Worm (Caenorhabditis elegans) whole organism, young adult: ENCODE measurements around the gene srv-32.

Experiments
- B0261.1 ChIP-seq: sonication (generic microtip); optimal IDR thresholded peaks from 2 replicates; lab custom pipeline; 2016; ENCODE audit warnings: mild to moderate bottlenecking, missing genetic modification characterization, moderate library complexity, missing compliant biosample characterization
- B0336.3 ChIP-seq: fragments of 200-800 bp; sonication (Bioruptor generic); IDR thresholded peaks from 2 replicates; pipeline ENCODE4 v1.3.6; 2022; ENCODE audit warnings: missing genetic modification characterization, missing compliant biosample characterization
- F39B2.1 ChIP-seq: fragments of 200-800 bp; sonication (Bioruptor generic); IDR thresholded peaks from 2 replicates; pipeline ENCODE4 v1.3.6; 2022; ENCODE audit warnings: missing genetic modification reagents, missing genetic modification characterization, missing compliant biosample characterization
- F49E8.2 ChIP-seq: sonication (generic microtip); optimal IDR thresholded peaks from 3 replicates; lab custom pipeline; 2017; ENCODE audit warnings: missing genetic modification characterization, mild to moderate bottlenecking, missing compliant biosample characterization, antibody characterized with exemption, moderate library complexity; ENCODE audit not compliant: insufficient read depth
- K11D2.4 ChIP-seq: fragments of 200-800 bp; sonication (Bioruptor generic); IDR thresholded peaks from 2 replicates; pipeline ENCODE4 v1.3.6; 2022; ENCODE audit warnings: missing genetic modification reagents, missing genetic modification characterization, missing compliant biosample characterization
- T07F8.4 ChIP-seq: sonication (generic microtip); optimal IDR thresholded peaks from 2 replicates; lab custom pipeline; 2016; ENCODE audit warnings: mild to moderate bottlenecking, missing genetic modification characterization, moderate library complexity, missing compliant biosample characterization
- T26A5.8 ChIP-seq: sonication (generic microtip); optimal IDR thresholded peaks from 2 replicates; lab custom pipeline; 2016; ENCODE audit warnings: missing genetic modification characterization, missing compliant biosample characterization
- Y53G8AR.9 ChIP-seq: fragments of 200-800 bp; sonication (Bioruptor generic); conservative IDR thresholded peaks from 2 replicates; pipeline ENCODE4 v1.3.6; 2022; ENCODE audit warnings: missing genetic modification reagents, missing genetic modification characterization, missing compliant biosample characterization
- ZK185.1 ChIP-seq: sonication (generic microtip); optimal IDR thresholded peaks from 2 replicates; lab custom pipeline; 2016; ENCODE audit warnings: mild to moderate bottlenecking, missing genetic modification characterization, missing compliant biosample characterization; ENCODE audit not compliant: poor library complexity, severe bottlenecking
- akir-1 ChIP-seq: fragments of 200-800 bp; sonication (Bioruptor generic); optimal IDR thresholded peaks from 2 replicates; lab custom pipeline; 2018; ENCODE audit warnings: mild to moderate bottlenecking, missing genetic modification characterization, moderate library complexity, missing compliant biosample characterization
- atf-7 ChIP-seq: sonication (generic microtip); optimal IDR thresholded peaks from 2 replicates; lab custom pipeline; 2017; ENCODE audit warnings: mild to moderate bottlenecking, missing genetic modification characterization, missing compliant biosample characterization
- bed-2 ChIP-seq: fragments of 200-800 bp; sonication (Bioruptor generic); IDR thresholded peaks from 2 replicates; pipeline ENCODE4 v1.3.6; 2022; ENCODE audit warnings: missing genetic modification reagents, missing genetic modification characterization, missing compliant biosample characterization
- cebp-1 ChIP-seq, 2 experiments: fragments of 200-800 bp in 1 of 2; sonication (Bioruptor generic) in 1 of 2; sonication (generic microtip) in 1 of 2; IDR thresholded peaks in 1 of 2; optimal IDR thresholded peaks in 1 of 2; 2 replicates each; pipeline versions ENCODE4 v1.3.6 to Lab custom; 2017 to 2022; ENCODE audit warnings: missing compliant biosample characterization in 2 of 2, missing genetic modification characterization in 2 of 2, mild to moderate bottlenecking in 1 of 2, missing genetic modification reagents in 1 of 2, moderate library complexity in 1 of 2
- cebp-2 ChIP-seq: fragments of 200-800 bp; sonication (Bioruptor generic); IDR thresholded peaks from 2 replicates; pipeline ENCODE4 v1.3.6; 2022; ENCODE audit warnings: missing genetic modification characterization, missing compliant biosample characterization
- ceh-27 ChIP-seq: fragments of 200-800 bp; sonication (Bioruptor generic); optimal IDR thresholded peaks from 2 replicates; lab custom pipeline; 2018; ENCODE audit warnings: mild to moderate bottlenecking, missing genetic modification characterization, moderate library complexity, missing compliant biosample characterization
- ceh-58 ChIP-seq: fragments of 200-800 bp; sonication (Bioruptor generic); IDR thresholded peaks from 2 replicates; pipeline ENCODE4 v1.3.6; 2022; ENCODE audit warnings: missing genetic modification characterization, missing compliant biosample characterization
- dox-1 ChIP-seq: fragments of 200-800 bp; sonication (Bioruptor generic); IDR thresholded peaks from 2 replicates; pipeline ENCODE4 v1.3.6; 2022; ENCODE audit warnings: missing genetic modification reagents, missing genetic modification characterization, missing compliant biosample characterization
- dpl-1 ChIP-seq: fragments of 150-350 bp; optimal IDR thresholded peaks from 2 replicates; lab custom pipeline; 2014; ENCODE audit warnings: missing biosample characterization, missing genetic modification reagents, missing genetic modification characterization
- ekl-4 ChIP-seq: fragments of 200-800 bp; sonication (Bioruptor generic); IDR thresholded peaks from 2 replicates; pipeline ENCODE4 v1.3.6; 2022; ENCODE audit warnings: missing genetic modification reagents, missing genetic modification characterization, missing compliant biosample characterization
- him-1 ChIP-seq: sonication (generic microtip); optimal IDR thresholded peaks from 2 replicates; lab custom pipeline; 2016; ENCODE audit warnings: missing genotype, missing genetic modification reagents, missing genetic modification characterization, missing compliant biosample characterization
- hlh-12 ChIP-seq: sonication (generic microtip); optimal IDR thresholded peaks from 2 replicates; lab custom pipeline; 2016; ENCODE audit warnings: missing genetic modification characterization, missing compliant biosample characterization
- hlh-26 ChIP-seq: fragments of 200-800 bp; sonication (Bioruptor generic); conservative IDR thresholded peaks from 2 replicates; pipeline ENCODE4 v1.3.6; 2022; ENCODE audit warnings: missing genetic modification reagents, missing genetic modification characterization, missing compliant biosample characterization
- hsf-1 ChIP-seq: fragments of 200-800 bp; sonication (Bioruptor generic); IDR thresholded peaks from 2 replicates; pipeline ENCODE4 v1.3.6; 2022; ENCODE audit warnings: missing genetic modification reagents, missing genetic modification characterization, missing compliant biosample characterization
- lin-35 ChIP-seq, 3 experiments: fragments of 150-350 bp in 2 of 3; sonication (generic microtip) in 1 of 3; optimal IDR thresholded peaks; 2 replicates each; lab custom pipeline; 2014 to 2018; ENCODE audit warnings: missing biosample characterization in 3 of 3, missing genetic modification characterization in 3 of 3, missing genetic modification reagents in 3 of 3
- lir-1 ChIP-seq: fragments of 200-800 bp; sonication (Bioruptor generic); conservative IDR thresholded peaks from 2 replicates; pipeline ENCODE4 v1.3.6; 2022; ENCODE audit warnings: missing genetic modification reagents, missing genetic modification characterization, missing compliant biosample characterization
- lsl-1 ChIP-seq: fragments of 200-800 bp; sonication (Bioruptor generic); optimal IDR thresholded peaks from 2 replicates; lab custom pipeline; 2018; ENCODE audit warnings: mild to moderate bottlenecking, missing genetic modification characterization, moderate library complexity, missing compliant biosample characterization
- lsy-27 ChIP-seq: sonication (generic microtip); optimal IDR thresholded peaks from 2 replicates; lab custom pipeline; 2017; ENCODE audit warnings: missing genetic modification characterization, mild to moderate bottlenecking, missing compliant biosample characterization, antibody characterized with exemption, missing genotype, borderline replicate concordance; ENCODE audit not compliant: insufficient read depth
- madf-10 ChIP-seq: sonication (generic microtip); optimal IDR thresholded peaks from 2 replicates; lab custom pipeline; 2016; ENCODE audit warnings: mild to moderate bottlenecking, missing genetic modification characterization, missing compliant biosample characterization
- nhr-120 ChIP-seq: fragments of 200-800 bp; sonication (Bioruptor generic); IDR thresholded peaks from 2 replicates; pipeline ENCODE4 v1.3.6; 2022; ENCODE audit warnings: missing genetic modification characterization, missing compliant biosample characterization
- nhr-80 ChIP-seq: sonication (generic microtip); optimal IDR thresholded peaks from 2 replicates; lab custom pipeline; 2016; ENCODE audit warnings: missing genetic modification characterization, missing compliant biosample characterization
- nhr-90 ChIP-seq: sonication (generic microtip); optimal IDR thresholded peaks from 2 replicates; lab custom pipeline; 2016; ENCODE audit warnings: missing genotype, mild to moderate bottlenecking, missing genetic modification characterization, missing compliant biosample characterization
- pha-4 ChIP-seq: fragments of 150-350 bp; sonication (generic microtip); optimal IDR thresholded peaks from 2 replicates; lab custom pipeline; 2014; ENCODE audit warnings: missing biosample characterization, missing genetic modification reagents, missing genetic modification characterization
- rcor-1 ChIP-seq: fragments of 200-800 bp; sonication (Bioruptor generic); IDR thresholded peaks from 2 replicates; pipeline ENCODE4 v1.3.6; 2022; ENCODE audit warnings: missing genetic modification reagents, missing genetic modification characterization, missing compliant biosample characterization
- rec-8 ChIP-seq, 2 experiments: sonication (generic microtip); optimal IDR thresholded peaks; 2 replicates each; lab custom pipeline; 2016; ENCODE audit warnings: mild to moderate bottlenecking in 2 of 2, missing genetic modification characterization in 2 of 2, missing genetic modification reagents in 2 of 2, missing genotype in 2 of 2, missing biosample characterization in 1 of 2, missing compliant biosample characterization in 1 of 2, moderate library complexity in 1 of 2
- sdz-38 ChIP-seq: sonication (generic microtip); optimal IDR thresholded peaks from 2 replicates; lab custom pipeline; 2016; ENCODE audit warnings: missing genotype, missing genetic modification characterization, missing compliant biosample characterization
- sea-2 ChIP-seq: fragments of 200-800 bp; sonication (Bioruptor generic); IDR thresholded peaks from 2 replicates; pipeline ENCODE4 v1.3.6; 2022; ENCODE audit warnings: missing genetic modification characterization, missing compliant biosample characterization
- snpc-1.3 ChIP-seq: sonication (generic microtip); optimal IDR thresholded peaks from 2 replicates; lab custom pipeline; 2017; ENCODE audit warnings: missing genetic modification characterization, mild to moderate bottlenecking, missing compliant biosample characterization, antibody characterized with exemption, moderate library complexity, missing genotype, missing genetic modification reagents; ENCODE audit not compliant: insufficient read depth

Gene srv-32

ce11 chrIV:6282143-6282542 lies at the start of gene srv-32:
TSS of gene srv-32 (minus strand) at chrIV:6282243.
- TF ChIP-seq madf-10 (tag; lab: Kevin White, UChicago) (no peak), ZK185.1 (tag; lab: Kevin White, UChicago) (no peak), nhr-90 (no peak), cebp-2 (GFP tag; lab: Robert Waterston, UW) (no peak), T26A5.8 (no peak), pha-4 (no peak), hlh-12 (tag; lab: Kevin White, UChicago) (no peak), F49E8.2 (tag; lab: Kevin White, UChicago) (no peak), akir-1 (no peak), rec-8 (tag; optimal IDR thresholded peaks at IDR 0.05; lab: Kevin White, UChicago) (no peak), ekl-4 (GFP tag; lab: Robert Waterston, UW) (no peak), dpl-1 (GFP tag; lab: Kevin White, UChicago) (no peak), bed-2 (GFP tag; lab: Robert Waterston, UW) (no peak), lir-1 (GFP tag; lab: Robert Waterston, UW) (no peak), lsy-27 (tag; lab: Kevin White, UChicago) (no peak), K11D2.4 (no peak), sea-2 (GFP tag; lab: Robert Waterston, UW) (no peak)

DNA sequence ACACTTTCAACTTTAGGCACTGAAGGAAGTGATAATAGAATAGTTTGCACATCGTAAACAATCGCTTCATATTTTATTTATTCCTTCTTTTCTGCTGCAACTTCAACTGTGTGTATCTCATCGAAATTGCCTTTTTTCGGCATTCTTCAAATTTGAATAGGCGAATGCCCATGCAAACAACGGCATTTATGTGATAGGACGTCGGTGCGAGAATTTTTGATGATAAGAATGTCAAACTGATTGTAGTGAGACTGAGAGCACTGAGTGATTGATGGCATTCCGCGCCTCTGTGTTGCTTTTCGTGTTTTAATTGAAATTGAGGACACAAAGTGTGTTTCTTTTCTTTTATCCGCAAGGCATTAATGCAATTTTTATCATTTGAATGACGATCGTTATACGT lies 48.7 kb upstream of the srv-32 start:
- TF ChIP-seq Y53G8AR.9 (GFP tag; lab: Robert Waterston, UW) (no peak), hlh-26 (GFP tag; lab: Robert Waterston, UW) (no peak), atf-7 (tag; lab: Kevin White, UChicago) (no peak), nhr-80 (tag; lab: Kevin White, UChicago) (peak; percentile 88), ceh-58 (GFP tag; lab: Robert Waterston, UW) (0 out of 2 replicates have a peak, but pooled peaks have one; percentile 29), B0261.1 (tag; lab: Kevin White, UChicago) (no peak), dox-1 (GFP tag; lab: Robert Waterston, UW) (peak; percentile 57), ceh-27 (GFP tag; lab: Kevin White, UChicago) (no peak), B0336.3 (0 out of 2 replicates have a peak, but pooled peaks have one; percentile 32), cebp-1 (GFP tag; IDR thresholded peaks at IDR 0.05; lab: Robert Waterston, UW) (no peak), cebp-1 (tag; optimal IDR thresholded peaks at IDR 0.05; lab: Kevin White, UChicago) (peak; percentile 40), nhr-120 (GFP tag; lab: Robert Waterston, UW) (no peak)

DNA sequence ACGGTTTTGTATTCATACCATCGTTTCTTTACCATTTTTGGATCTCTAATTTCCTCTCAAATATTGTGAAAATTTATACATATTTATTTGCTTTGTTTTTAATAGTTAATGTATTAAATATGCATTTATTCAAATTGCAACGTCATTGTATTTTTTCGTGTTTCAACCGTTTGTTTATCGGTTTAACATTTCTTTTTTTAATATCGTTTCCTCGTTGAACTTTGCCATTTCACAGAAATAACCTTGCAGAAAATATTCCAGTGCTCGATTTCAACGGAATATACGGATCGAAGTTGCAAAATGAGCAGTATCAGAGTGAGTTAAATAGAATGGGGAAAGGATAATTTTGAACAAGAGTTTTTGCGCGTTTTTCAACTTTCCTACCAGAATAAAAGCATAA lies 47.3 kb upstream of the srv-32 start, which contains the start of gene seu-1:
Gene seu-1, plus strand, starts transcription at position 301 of the 400 bp plus-strand sequence.
- TF ChIP-seq sdz-38 (tag; lab: Kevin White, UChicago): no peak
- no peak for TF ChIP-seq B0336.3
- TF ChIP-seq rcor-1: no peak
- TF ChIP-seq lsl-1: no peak
- TF ChIP-seq hsf-1: no peak
- TF ChIP-seq nhr-120 (GFP tag; lab: Robert Waterston, UW): no peak
- TF ChIP-seq snpc-1.3 (tag; lab: Kevin White, UChicago): no peak
- no peak for TF ChIP-seq T07F8.4 (tag; lab: Kevin White, UChicago)
- TF ChIP-seq F49E8.2 (tag; lab: Kevin White, UChicago): no peak
- no peak for TF ChIP-seq lin-35 (GFP tag; optimal IDR thresholded peaks at IDR 0.05; lab: Kevin White, UChicago)
- no peak for TF ChIP-seq cebp-2 (GFP tag; lab: Robert Waterston, UW)
- TF ChIP-seq F39B2.1 (GFP tag; lab: Robert Waterston, UW): no peak
- no peak for TF ChIP-seq him-1
- TF ChIP-seq, all 124 proteins: peak for 0
